Worm (Caenorhabditis elegans) whole organism, L1 larva: ENCODE data around the gene lin-18.

Experiments used
- elt-3 ChIP-seq, 6 experiments: fragments of 150-350 bp in 1 of 6; sonication (generic microtip); optimal IDR thresholded peaks; 2 replicates each; lab custom pipeline; 2017 to 2018; ENCODE audit warnings: missing biosample characterization in 6 of 6, missing genetic modification characterization in 6 of 6, inconsistent platforms in 1 of 6
- grh-1 ChIP-seq: fragments of 200-800 bp; sonication (Bioruptor generic); IDR thresholded peaks from 2 replicates; pipeline ENCODE4 v1.3.6; 2022; ENCODE audit warnings: missing genetic modification reagents, missing genetic modification characterization, missing compliant biosample characterization
- mef-2 ChIP-seq: fragments of 150-350 bp; optimal IDR thresholded peaks from 2 replicates; lab custom pipeline; 2014; ENCODE audit warnings: missing biosample characterization, missing genetic modification characterization
- nhr-237 ChIP-seq: fragments of 150-350 bp; optimal IDR thresholded peaks from 2 replicates; lab custom pipeline; 2014; ENCODE audit warnings: missing biosample characterization, missing genetic modification characterization
- nhr-28 ChIP-seq: fragments of 150-350 bp; optimal IDR thresholded peaks from 2 replicates; lab custom pipeline; 2014; ENCODE audit warnings: missing biosample characterization, missing genetic modification characterization
- nhr-76 ChIP-seq: sonication (generic microtip); optimal IDR thresholded peaks from 2 replicates; lab custom pipeline; 2017; ENCODE audit warnings: missing biosample characterization, missing genetic modification characterization
- nhr-77 ChIP-seq: fragments of 150-350 bp; optimal IDR thresholded peaks from 2 replicates; lab custom pipeline; 2014; ENCODE audit warnings: missing biosample characterization, missing genetic modification characterization

DNA sequence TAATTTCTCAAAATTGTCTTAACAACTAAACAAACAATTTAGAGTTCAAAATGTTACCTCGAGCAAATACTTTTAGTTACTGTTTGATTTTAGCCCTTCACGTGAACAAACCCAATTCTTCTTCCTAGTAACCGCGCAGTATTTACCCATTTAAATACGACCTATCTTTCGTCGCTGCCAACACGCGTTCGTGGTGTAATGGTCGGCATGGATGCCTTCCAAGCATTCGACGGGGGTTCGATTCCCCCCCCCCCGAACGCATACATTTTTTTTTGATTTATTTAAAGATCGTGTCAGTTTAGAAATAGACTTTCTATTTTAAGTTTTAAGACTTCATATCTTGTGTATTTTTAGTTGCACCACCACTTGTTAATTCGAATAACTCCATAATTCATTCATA lies 36.1 kb downstream of the lin-18 start:
- TF ChIP-seq nhr-77 (tag; lab: Kevin White, UChicago) (no peak), elt-3 (tag; optimal IDR thresholded peaks at IDR 0.05; lab: Kevin White, UChicago) (no peak), nhr-237 (tag; lab: Kevin White, UChicago) (no peak), nhr-76 (no peak), mef-2 (tag; lab: Kevin White, UChicago) (no peak), nhr-28 (no peak), grh-1 (GFP tag; lab: Robert Waterston, UW) (no peak)
